Worm (Caenorhabditis elegans): Measurements from ENCODE around the gene Y25C1A.14.
A peak's percentile ranks its signal among the peaks of the same experiment; 100 is the strongest.

The Y25C1A.14 gene

ce11 chrII:3093352-3093751 is 3.4 kb downstream of the Y25C1A.14 start, which contains the start of gene srg-22:
Gene srg-22 (minus strand): TSS chrII:3093452.
- TF ChIP-seq pqm-1 (tag; optimal IDR thresholded peaks at IDR 0.05) (no peak), eor-1 (tag; optimal IDR thresholded peaks at IDR 0.05) (no peak), fkh-2 (tag; optimal IDR thresholded peaks at IDR 0.05) (no peak), nhr-67 (tag; optimal IDR thresholded peaks at IDR 0.05) (no peak), sea-2 (GFP tag; optimal IDR thresholded peaks at IDR 0.05) (no peak), lin-15B (tag; optimal IDR thresholded peaks at IDR 0.05) (no peak), unc-39 (tag; optimal IDR thresholded peaks at IDR 0.05) (no peak), ceh-82 (tag; optimal IDR thresholded peaks at IDR 0.05) (no peak), snpc-4 (tag; optimal IDR thresholded peaks at IDR 0.05) (no peak), elt-3 (tag; optimal IDR thresholded peaks at IDR 0.05) (no peak), mdl-1 (tag; optimal IDR thresholded peaks at IDR 0.05) (no peak), nhr-43 (tag; optimal IDR thresholded peaks at IDR 0.05; ENCODE audit: poor library complexity, severe bottlenecking) (no peak), lsy-12 (tag; optimal IDR thresholded peaks at IDR 0.05) (no peak), zag-1 (tag; optimal IDR thresholded peaks at IDR 0.05) (no peak)

- TF ChIP-seq elt-2 (tag; optimal IDR thresholded peaks at IDR 0.05), result no peak
- no peak for TF ChIP-seq nhr-28 (tag; optimal IDR thresholded peaks at IDR 0.05)
- no peak for TF ChIP-seq unc-62 (GFP tag; optimal IDR thresholded peaks at IDR 0.05)
Measured at ce11 chrII:3091268-3091667, 5.5 kb downstream of the Y25C1A.14 start, which contains the start of gene srg-21. Gene srg-21 (minus strand): TSS chrII:3091368.

- TF ChIP-seq nhr-67 (tag; optimal IDR thresholded peaks at IDR 0.05) (no peak), ztf-11 (tag; optimal IDR thresholded peaks at IDR 0.05) (no peak), nhr-237 (tag; optimal IDR thresholded peaks at IDR 0.05) (no peak), lin-39 (tag; optimal IDR thresholded peaks at IDR 0.05) (no peak), nhr-76 (tag; optimal IDR thresholded peaks at IDR 0.05) (no peak), snpc-4 (tag; optimal IDR thresholded peaks at IDR 0.05) (no peak), egl-5 (tag; optimal IDR thresholded peaks at IDR 0.05) (no peak), sea-2 (GFP tag; optimal IDR thresholded peaks at IDR 0.05) (no peak), nhr-43 (tag; optimal IDR thresholded peaks at IDR 0.05; ENCODE audit: poor library complexity, severe bottlenecking) (no peak)
Measured at ce11 chrII:3087134-3087533, 9.6 kb downstream of the Y25C1A.14 start.

ce11 chrII:3078496-3078895 is 18.3 kb downstream of the Y25C1A.14 start, which contains the start of gene copb-1:
Gene copb-1 (plus strand): TSS chrII:3078796.
- TF ChIP-seq nhr-12 (tag; optimal IDR thresholded peaks at IDR 0.05) (no peak), lsy-12 (tag; optimal IDR thresholded peaks at IDR 0.05) (no peak), ZK546.5 (tag; optimal IDR thresholded peaks at IDR 0.05) (no peak), egl-5 (tag; optimal IDR thresholded peaks at IDR 0.05) (no peak), tbx-2 (tag; optimal IDR thresholded peaks at IDR 0.05) (no peak), nfya-1 (tag; optimal IDR thresholded peaks at IDR 0.05; ENCODE audit: insufficient read depth) (no peak), ceh-9 (tag; optimal IDR thresholded peaks at IDR 0.05) (no peak), unc-39 (tag; optimal IDR thresholded peaks at IDR 0.05) (no peak), nhr-67 (tag; optimal IDR thresholded peaks at IDR 0.05) (no peak)

ce11 chrII:3076915-3077314 is 19.8 kb downstream of the Y25C1A.14 start, which contains the start of gene Y25C1A.8:
Gene Y25C1A.8 (minus strand): TSS chrII:3076959.
- TF ChIP-seq mdl-1 (tag; optimal IDR thresholded peaks at IDR 0.05) (no peak), lin-39 (tag; optimal IDR thresholded peaks at IDR 0.05) (peak; percentile 89), daf-12 (tag; optimal IDR thresholded peaks at IDR 0.05) (peak; percentile 35), pha-4 (tag; optimal IDR thresholded peaks at IDR 0.05) (peak; percentile 88), nhr-43 (tag; optimal IDR thresholded peaks at IDR 0.05; ENCODE audit: poor library complexity, severe bottlenecking) (peak; percentile 95), unc-62 (GFP tag; optimal IDR thresholded peaks at IDR 0.05) (no peak), elt-2 (tag; optimal IDR thresholded peaks at IDR 0.05) (peak; percentile 75), elt-1 (tag; optimal IDR thresholded peaks at IDR 0.05) (peak; percentile 71), pqm-1 (tag; optimal IDR thresholded peaks at IDR 0.05) (peak; percentile 32), ceh-16 (tag; optimal IDR thresholded peaks at IDR 0.05) (no peak), nhr-23 (tag; optimal IDR thresholded peaks at IDR 0.05) (peak; percentile 89), elt-3 (tag; optimal IDR thresholded peaks at IDR 0.05) (peak in 1 of 3 experiments; percentile 32), fos-1 (tag; optimal IDR thresholded peaks at IDR 0.05) (peak; percentile 23), nhr-11 (tag; optimal IDR thresholded peaks at IDR 0.05) (no peak), nhr-28 (tag; optimal IDR thresholded peaks at IDR 0.05) (no peak), lsy-12 (tag; optimal IDR thresholded peaks at IDR 0.05) (peak; percentile 90), R02D3.7 (tag; optimal IDR thresholded peaks at IDR 0.05) (peak; percentile 83), ceh-82 (tag; optimal IDR thresholded peaks at IDR 0.05) (peak; percentile 89), hmg-11 (tag; optimal IDR thresholded peaks at IDR 0.05) (peak; percentile 91), ceh-28 (tag; optimal IDR thresholded peaks at IDR 0.05) (peak; percentile 86), snpc-4 (tag; optimal IDR thresholded peaks at IDR 0.05) (peak; percentile 85), nhr-25 (tag; optimal IDR thresholded peaks at IDR 0.05) (peak; percentile 80), fkh-2 (tag; optimal IDR thresholded peaks at IDR 0.05) (peak; percentile 35), ztf-4 (tag; optimal IDR thresholded peaks at IDR 0.05) (no peak), nhr-77 (tag; optimal IDR thresholded peaks at IDR 0.05) (peak; percentile 41), mml-1 (tag; optimal IDR thresholded peaks at IDR 0.05) (no peak), tbx-2 (tag; optimal IDR thresholded peaks at IDR 0.05) (peak; percentile 87), sea-2 (GFP tag; optimal IDR thresholded peaks at IDR 0.05) (no peak), lin-15B (tag; optimal IDR thresholded peaks at IDR 0.05) (peak; percentile 76), aly-2 (tag; optimal IDR thresholded peaks at IDR 0.05) (peak; percentile 82), ztf-11 (tag; optimal IDR thresholded peaks at IDR 0.05) (no peak), nhr-12 (tag; optimal IDR thresholded peaks at IDR 0.05) (no peak), ZK546.5 (tag; optimal IDR thresholded peaks at IDR 0.05) (peak; percentile 17), ceh-9 (tag; optimal IDR thresholded peaks at IDR 0.05) (no peak)

All from whole organism, L3 larva.